Fruit fly (Drosophila melanogaster): ENCODE data around the gene CG46306.

The CG46306 gene

DNA sequence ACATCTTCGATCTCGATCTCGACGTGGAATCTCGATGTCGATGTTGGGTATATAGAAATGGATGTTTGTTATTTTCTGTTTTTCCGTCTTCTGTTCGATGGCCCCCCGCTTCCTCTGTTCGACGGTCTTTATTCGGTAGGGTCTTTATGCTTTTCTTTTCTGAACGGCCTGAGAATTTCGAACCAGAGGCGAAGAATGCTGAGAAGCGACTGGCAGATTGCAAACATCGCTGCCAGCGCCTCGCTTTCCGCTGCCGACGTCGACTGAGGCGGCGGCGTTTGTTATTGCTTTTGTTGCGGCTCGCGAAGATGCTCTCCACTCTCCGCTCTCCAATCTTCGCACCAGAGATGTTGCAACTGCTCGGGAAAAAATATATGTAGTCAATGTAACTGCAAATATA is at the start of gene CG46306, which contains the start of gene CG13004:
Gene CG46306, minus strand, starts transcription at position 217 of the 400 bp plus-strand sequence.
Gene CG13004, minus strand, starts transcription at position 217 of the 400 bp plus-strand sequence.
- no peak for TF ChIP-seq noc (tag; optimal IDR thresholded peaks at IDR 0.05)

- no peak for TF ChIP-seq noc (tag; optimal IDR thresholded peaks at IDR 0.05)
These were observed 49.0 kb upstream of the CG46306 start, which contains the start of the genes Nprl2 and Polr3I for dm6 chrX:16884280-16884679. Gene Nprl2, minus strand, starts transcription at chrX:16884365. Gene Polr3I, plus strand, starts transcription at chrX:16884581.

- no peak for TF ChIP-seq noc (tag; optimal IDR thresholded peaks at IDR 0.05)
These were observed 45.7 kb upstream of the CG46306 start, which contains the start of gene CG4872 for dm6 chrX:16881015-16881414. Gene CG4872, plus strand, starts transcription at chrX:16881347.

DNA sequence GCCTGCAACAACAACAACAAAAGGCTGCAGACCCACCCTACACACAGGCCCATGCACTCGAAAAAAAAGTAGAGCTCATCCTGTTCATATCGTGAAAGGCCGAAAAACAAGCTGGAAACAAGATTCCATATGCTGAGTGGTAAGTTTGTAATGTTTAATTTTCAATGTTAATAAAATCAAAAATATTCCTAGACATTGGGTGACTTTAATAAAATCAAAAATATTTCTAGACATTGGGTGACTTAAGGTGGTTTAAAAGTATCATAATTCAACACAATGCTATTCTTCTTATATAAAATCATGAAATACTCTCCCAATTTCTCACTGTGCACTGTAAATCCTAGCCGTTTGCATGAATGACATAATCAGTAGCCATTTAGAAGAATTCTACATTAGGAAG is 44.7 kb upstream of the CG46306 start:
- TF ChIP-seq noc (tag; optimal IDR thresholded peaks at IDR 0.05), result no peak

dm6 chrX:16876425-16876824 is 41.1 kb upstream of the CG46306 start, which contains the start of gene CG13003:
Gene CG13003, minus strand, starts transcription at chrX:16876544.
- no peak for TF ChIP-seq noc (tag; optimal IDR thresholded peaks at IDR 0.05)

dm6 chrX:16874671-16875070 is 39.4 kb upstream of the CG46306 start:
- no peak for TF ChIP-seq noc (tag; optimal IDR thresholded peaks at IDR 0.05)

dm6 chrX:16873053-16873452 is 37.7 kb upstream of the CG46306 start:
- TF ChIP-seq noc (tag; optimal IDR thresholded peaks at IDR 0.05), result no peak

DNA sequence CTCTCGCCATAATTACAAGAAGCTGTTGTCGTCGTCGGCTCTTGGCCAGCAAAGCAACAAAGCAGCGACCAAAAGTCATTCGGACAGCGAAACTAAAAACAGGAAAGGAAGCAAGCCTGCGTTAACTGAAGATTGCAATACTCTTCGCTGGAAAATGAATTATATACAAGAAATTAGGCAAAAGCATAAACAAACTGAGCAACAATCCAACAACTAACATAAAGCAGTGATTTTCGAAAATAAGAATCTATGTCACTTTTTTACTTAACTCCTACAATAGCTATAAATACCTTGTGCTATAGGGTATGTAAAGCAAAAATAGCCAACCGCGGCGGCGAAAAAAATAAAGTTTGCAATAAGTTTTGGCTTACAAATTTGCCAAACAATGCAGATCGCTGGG is 36.5 kb upstream of the CG46306 start:
- no peak for TF ChIP-seq noc (tag; optimal IDR thresholded peaks at IDR 0.05)

- no peak for TF ChIP-seq noc (tag; optimal IDR thresholded peaks at IDR 0.05)
These were observed 32.3 kb upstream of the CG46306 start for dm6 chrX:16867622-16868021.

dm6 chrX:16859732-16860131 is 24.4 kb upstream of the CG46306 start:
- TF ChIP-seq noc (tag; optimal IDR thresholded peaks at IDR 0.05), result no peak

- peak; percentile 26 for TF ChIP-seq noc (tag; optimal IDR thresholded peaks at IDR 0.05)
These were observed 19.4 kb upstream of the CG46306 start for dm6 chrX:16854746-16855145.

dm6 chrX:16849517-16849916 is 14.2 kb upstream of the CG46306 start:
- no peak for TF ChIP-seq noc (tag; optimal IDR thresholded peaks at IDR 0.05)

- TF ChIP-seq noc (tag; optimal IDR thresholded peaks at IDR 0.05), result no peak
These were observed 13.7 kb upstream of the CG46306 start for dm6 chrX:16848978-16849377.

dm6 chrX:16846575-16846974 is 11.3 kb upstream of the CG46306 start:
- TF ChIP-seq noc (tag; optimal IDR thresholded peaks at IDR 0.05), result no peak

dm6 chrX:16844295-16844694 is 9.0 kb upstream of the CG46306 start, which contains the start of gene RSG7:
Gene RSG7, minus strand, starts transcription at chrX:16844433.
- TF ChIP-seq noc (tag; optimal IDR thresholded peaks at IDR 0.05), result no peak

dm6 chrX:16839905-16840304 is 4.6 kb upstream of the CG46306 start:
- no peak for TF ChIP-seq noc (tag; optimal IDR thresholded peaks at IDR 0.05)

dm6 chrX:16839033-16839432 is 3.7 kb upstream of the CG46306 start:
- no peak for TF ChIP-seq noc (tag; optimal IDR thresholded peaks at IDR 0.05)

DNA sequence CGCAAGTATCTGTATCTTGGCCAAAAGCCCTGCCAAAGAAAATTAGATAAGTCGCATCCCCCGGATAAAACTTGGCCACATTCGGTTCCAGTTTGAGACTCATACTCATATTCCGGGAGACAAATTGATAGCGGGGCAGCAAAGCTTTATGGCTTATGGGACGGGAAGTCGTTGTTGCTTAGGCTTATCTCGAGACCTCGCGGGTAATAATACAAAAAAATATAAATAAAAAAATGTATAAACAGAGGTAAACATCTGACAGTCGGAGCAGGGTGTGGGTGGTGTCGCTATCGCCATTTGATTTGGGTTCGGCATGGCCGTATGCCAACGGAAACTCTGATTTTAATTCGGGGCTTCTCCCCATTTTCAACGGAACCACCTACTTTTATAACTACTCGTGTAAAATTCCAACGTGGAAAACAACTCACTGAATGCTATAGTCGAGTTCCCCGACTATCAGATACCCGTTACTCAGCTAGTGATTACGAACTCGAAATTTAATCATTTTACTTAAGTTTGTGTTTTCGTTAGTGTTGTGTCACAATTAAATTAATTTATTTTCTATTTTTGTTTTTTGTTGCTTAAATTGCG is 2.4 kb upstream of the CG46306 start:
- peak; percentile 32 for TF ChIP-seq noc (tag; optimal IDR thresholded peaks at IDR 0.05)
